Worm (Caenorhabditis elegans) whole organism, L4 larva: Measurements from ENCODE around the gene F10D2.8.

Experiments
- Y105C5A.15 ChIP-seq: fragments of 200-800 bp; sonication (Bioruptor generic); IDR thresholded peaks from 2 replicates; pipeline ENCODE4 v1.3.6; 2022; ENCODE audit warnings: missing genetic modification characterization, missing compliant biosample characterization
- ceh-82 ChIP-seq: sonication (generic microtip); optimal IDR thresholded peaks from 2 replicates; lab custom pipeline; 2017; ENCODE audit warnings: missing biosample characterization, missing genetic modification characterization
- ces-1 ChIP-seq: fragments of 150-350 bp; sonication (generic microtip); optimal IDR thresholded peaks from 4 replicates; lab custom pipeline; 2014; ENCODE audit warnings: missing biosample characterization, missing genetic modification reagents, missing genetic modification characterization
- daf-12 ChIP-seq: fragments of 150-350 bp; optimal IDR thresholded peaks from 2 replicates; lab custom pipeline; 2014; ENCODE audit warnings: missing biosample characterization, missing genetic modification reagents, missing genetic modification characterization
- fkh-10 ChIP-seq: fragments of 150-350 bp; optimal IDR thresholded peaks from 2 replicates; lab custom pipeline; 2014; ENCODE audit warnings: missing biosample characterization, missing genetic modification reagents, missing genetic modification characterization
- jun-1 ChIP-seq: fragments of 150-350 bp; optimal IDR thresholded peaks from 2 replicates; lab custom pipeline; 2014; ENCODE audit warnings: missing biosample characterization, missing genetic modification reagents, missing genetic modification characterization
- lin-13 ChIP-seq: fragments of 150-350 bp; optimal IDR thresholded peaks from 2 replicates; lab custom pipeline; 2014; ENCODE audit warnings: missing biosample characterization, missing genetic modification reagents, missing genetic modification characterization
- mxl-3 ChIP-seq: fragments of 200-800 bp; sonication (Bioruptor generic); optimal IDR thresholded peaks from 2 replicates; lab custom pipeline; 2018; ENCODE audit warnings: mild to moderate bottlenecking, missing genetic modification characterization, missing compliant biosample characterization
- nhr-10 ChIP-seq: fragments of 150-350 bp; optimal IDR thresholded peaks from 2 replicates; lab custom pipeline; 2014; ENCODE audit warnings: missing biosample characterization, missing genetic modification characterization
- pqm-1 ChIP-seq: sonication (generic microtip); optimal IDR thresholded peaks from 2 replicates; lab custom pipeline; 2017; ENCODE audit warnings: missing biosample characterization, missing genetic modification characterization
- sdz-12 ChIP-seq: fragments of 200-800 bp; sonication (Bioruptor generic); optimal IDR thresholded peaks from 2 replicates; lab custom pipeline; 2018; ENCODE audit warnings: mild to moderate bottlenecking, missing genetic modification characterization, missing compliant biosample characterization
- unc-130 ChIP-seq: sonication (generic microtip); optimal IDR thresholded peaks from 2 replicates; lab custom pipeline; 2016; ENCODE audit warnings: missing genetic modification reagents, missing genetic modification characterization, missing compliant biosample characterization
- unc-62 ChIP-seq, 3 experiments: fragments of 150-350 bp in 1 of 3; sonication (generic microtip); optimal IDR thresholded peaks in 2 of 3; peaks in 1 of 3; 1 replicate in 1 of 3; 2 replicates in 2 of 3; lab custom pipeline; 2014 to 2017; ENCODE audit warnings: missing biosample characterization in 3 of 3, missing genetic modification characterization in 3 of 3, missing genetic modification reagents in 3 of 3, missing genotype in 1 of 3

- TF ChIP-seq fkh-10 (GFP tag; lab: Kevin White, UChicago) (no peak), ceh-82 (tag; lab: Kevin White, UChicago) (no peak), ces-1 (no peak), lin-13 (GFP tag; lab: Kevin White, UChicago) (no peak), Y105C5A.15 (GFP tag; lab: Robert Waterston, UW) (no peak), sdz-12 (GFP tag; lab: Kevin White, UChicago) (no peak), mxl-3 (GFP tag; lab: Kevin White, UChicago) (no peak), daf-12 (tag; lab: Kevin White, UChicago) (no peak), unc-130 (GFP tag; lab: Kevin White, UChicago) (no peak), unc-62 (GFP tag; optimal IDR thresholded peaks at IDR 0.05 in 1 of 2; lab: Kevin White, UChicago) (no peak), unc-62 (tag; optimal IDR thresholded peaks at IDR 0.05; lab: Kevin White, UChicago) (no peak), pqm-1 (no peak), jun-1 (tag; lab: Kevin White, UChicago) (no peak), nhr-10 (tag; lab: Kevin White, UChicago) (no peak)
Observed at ce11 chrV:7187295-7187694, 36.8 kb upstream of the F10D2.8 start.
